Fruit fly (Drosophila melanogaster) S2 (cell line): ENCODE measurements around the gene CG2604.

Source experiments
- CG8478 ChIP-seq: fragments of >200 bp; optimal IDR thresholded peaks from 2 replicates; lab custom pipeline; 2018
- CTCF ChIP-seq, 2 experiments: fragments of >200 bp; optimal IDR thresholded peaks; 2 replicates each; lab custom pipeline; 2018

DNA sequence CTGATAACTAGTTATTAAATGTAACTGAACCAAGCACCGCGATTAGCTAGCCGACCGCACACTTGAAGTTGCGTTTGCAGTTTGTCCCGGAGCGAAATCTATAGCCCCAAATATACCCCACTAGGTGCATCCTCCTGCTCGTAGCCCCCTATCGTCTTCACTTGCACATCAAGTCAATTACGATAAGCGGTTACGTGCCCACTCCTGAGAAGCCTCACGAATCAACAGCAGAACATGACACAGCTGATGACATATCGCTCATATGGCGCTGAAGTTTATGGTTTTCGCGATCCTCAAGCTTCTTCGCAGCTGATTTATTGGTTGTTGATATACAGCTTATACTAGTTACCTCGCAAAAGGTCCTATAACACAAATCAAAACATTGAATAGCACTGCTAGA is 38.1 kb upstream of the CG2604 start:
- TF ChIP-seq CG8478 (lab: Kevin White, UChicago): no peak
- TF ChIP-seq CTCF (optimal IDR thresholded peaks at IDR 0.05; lab: Kevin White, UChicago): no peak
